Worm (Caenorhabditis elegans) whole organism, late embryonic: ENCODE measurements around the gene cdh-9.

Experiments used
- ama-1 ChIP-seq: fragments of 150-350 bp; optimal IDR thresholded peaks from 2 replicates; lab custom pipeline; 2014
- ceh-18 ChIP-seq: sonication (generic microtip); optimal IDR thresholded peaks from 2 replicates; lab custom pipeline; 2016; ENCODE audit warnings: missing genetic modification characterization, missing compliant biosample characterization
- ceh-6 ChIP-seq: fragments of 200-800 bp; sonication (Bioruptor generic); optimal IDR thresholded peaks from 2 replicates; lab custom pipeline; 2018; ENCODE audit warnings: mild to moderate bottlenecking, missing genetic modification characterization, missing compliant biosample characterization
- sox-2 ChIP-seq: fragments of 200-800 bp; sonication (Bioruptor generic); IDR thresholded peaks from 2 replicates; pipeline ENCODE4 v1.3.6; 2022; ENCODE audit warnings: missing genetic modification reagents, missing genetic modification characterization, missing compliant biosample characterization

DNA sequence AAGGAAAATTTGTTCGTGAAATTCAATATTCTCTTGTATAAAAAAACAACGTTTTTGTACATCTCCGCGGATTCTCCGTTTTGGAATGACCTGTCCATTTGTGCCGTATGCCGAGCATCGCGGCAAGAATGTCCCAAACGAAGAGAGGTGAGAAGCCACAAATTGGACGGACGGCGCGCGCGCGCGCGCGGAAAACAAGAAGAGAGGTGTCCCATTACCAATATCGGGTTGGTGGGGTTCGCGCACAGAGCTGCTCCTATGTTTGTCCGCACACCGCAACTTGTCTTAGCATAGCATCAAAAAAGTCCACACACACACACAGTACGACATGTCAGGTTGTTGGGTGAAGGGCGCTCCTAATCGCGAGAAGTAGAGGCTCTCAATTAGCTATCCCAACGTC is 3.5 kb upstream of the cdh-9 start:
- no peak for TF ChIP-seq ceh-18 (tag; lab: Kevin White, UChicago)
- TF ChIP-seq ama-1 (lab: Kevin White, UChicago), result no peak
- no peak for TF ChIP-seq ceh-6
- TF ChIP-seq sox-2, result no peak
